Fruit fly (Drosophila melanogaster) whole organism, adult: Measurements from ENCODE around the gene MED20.
A peak's percentile ranks its signal among the peaks of the same experiment; 100 is the strongest.

Experiments used
- CG11617 ChIP-seq: fragments of 200-800 bp; sonication (Bioruptor generic); optimal IDR thresholded peaks from 2 replicates; lab custom pipeline; 2017; ENCODE audit warnings: mild to moderate bottlenecking, missing biosample characterization, missing genetic modification reagents, missing genetic modification characterization
- CG12768 ChIP-seq: fragments of 200-800 bp; sonication (Bioruptor generic); optimal IDR thresholded peaks from 2 replicates; lab custom pipeline; 2017; ENCODE audit warnings: missing biosample characterization, missing genetic modification characterization, mild to moderate bottlenecking, moderate library complexity, missing genetic modification reagents
- CG14711 ChIP-seq: fragments of 200-800 bp; sonication (Bioruptor generic); optimal IDR thresholded peaks from 2 replicates; lab custom pipeline; 2018; ENCODE audit warnings: missing biosample characterization, mild to moderate bottlenecking, missing genetic modification characterization, moderate library complexity
- CG1620 ChIP-seq: fragments of 200-800 bp; sonication (Bioruptor generic); optimal IDR thresholded peaks from 2 replicates; lab custom pipeline; 2016; ENCODE audit warnings: missing biosample characterization, missing genetic modification characterization
- CG33017 ChIP-seq: fragments of 200-800 bp; sonication (Bioruptor generic); optimal IDR thresholded peaks from 2 replicates; lab custom pipeline; 2018; ENCODE audit warnings: missing biosample characterization, mild to moderate bottlenecking, missing genetic modification characterization, moderate library complexity
- CG5204 ChIP-seq: fragments of 200-800 bp; sonication (Bioruptor generic); optimal IDR thresholded peaks from 2 replicates; lab custom pipeline; 2016; ENCODE audit warnings: missing biosample characterization, missing genetic modification characterization
- CG7045 ChIP-seq: fragments of 200-800 bp; sonication (Bioruptor generic); optimal IDR thresholded peaks from 2 replicates; lab custom pipeline; 2017; ENCODE audit warnings: missing biosample characterization, mild to moderate bottlenecking, missing genetic modification characterization
- CG7101 ChIP-seq: fragments of 200-800 bp; sonication (Bioruptor generic); optimal IDR thresholded peaks from 2 replicates; lab custom pipeline; 2018; ENCODE audit warnings: missing biosample characterization, mild to moderate bottlenecking, missing genetic modification characterization, moderate library complexity
- Clk ChIP-seq: fragments of 200-800 bp; sonication (Bioruptor generic); optimal IDR thresholded peaks from 2 replicates; lab custom pipeline; 2017; ENCODE audit warnings: missing biosample characterization, missing genetic modification characterization
- Crg-1 ChIP-seq: fragments of 200-800 bp; sonication (Bioruptor generic); optimal IDR thresholded peaks from 2 replicates; lab custom pipeline; 2016; ENCODE audit warnings: missing biosample characterization, missing genetic modification characterization
- Hr96 ChIP-seq: fragments of 200-800 bp; sonication (Bioruptor generic); optimal IDR thresholded peaks from 2 replicates; lab custom pipeline; 2016; ENCODE audit warnings: missing biosample characterization, missing genetic modification characterization
- Mnt ChIP-seq: fragments of 200-800 bp; sonication (Bioruptor generic); optimal IDR thresholded peaks from 2 replicates; lab custom pipeline; 2016; ENCODE audit warnings: missing biosample characterization, mild to moderate bottlenecking, missing genetic modification characterization
- bab1 ChIP-seq: fragments of 200-800 bp; sonication (Bioruptor generic); optimal IDR thresholded peaks from 3 replicates; lab custom pipeline; 2019; ENCODE audit warnings: missing biosample characterization, mild to moderate bottlenecking, missing genetic modification characterization, moderate library complexity
- cic ChIP-seq: fragments of 200-800 bp; sonication (Bioruptor generic); optimal IDR thresholded peaks from 2 replicates; lab custom pipeline; 2017; ENCODE audit warnings: missing biosample characterization, mild to moderate bottlenecking, missing genetic modification characterization, moderate library complexity
- cnc ChIP-seq, 2 experiments: fragments of >200 bp; optimal IDR thresholded peaks; 2 replicates each; lab custom pipeline; 2017
- kay ChIP-seq: fragments of 200-800 bp; sonication (Bioruptor generic); peaks from one replicate; lab custom pipeline; 2016; ENCODE audit warnings: missing biosample characterization, missing genetic modification characterization, borderline replicate concordance
- ovo ChIP-seq: fragments of 200-800 bp; sonication (Bioruptor generic); optimal IDR thresholded peaks from 2 replicates; lab custom pipeline; 2016; ENCODE audit warnings: missing biosample characterization, missing genetic modification characterization
- pad ChIP-seq: fragments of 200-800 bp; sonication (Bioruptor generic); optimal IDR thresholded peaks from 3 replicates; lab custom pipeline; 2017; ENCODE audit warnings: missing biosample characterization, missing genetic modification characterization, mild to moderate bottlenecking, moderate library complexity, missing genetic modification reagents
- tj ChIP-seq: fragments of 200-800 bp; sonication (Bioruptor generic); optimal IDR thresholded peaks from 3 replicates; lab custom pipeline; 2017; ENCODE audit warnings: missing biosample characterization, mild to moderate bottlenecking, missing genetic modification characterization, moderate library complexity
- toe ChIP-seq: fragments of 200-800 bp; sonication (Bioruptor generic); optimal IDR thresholded peaks from 2 replicates; lab custom pipeline; 2016; ENCODE audit warnings: missing biosample characterization, missing genetic modification characterization

MED20 gene

DNA sequence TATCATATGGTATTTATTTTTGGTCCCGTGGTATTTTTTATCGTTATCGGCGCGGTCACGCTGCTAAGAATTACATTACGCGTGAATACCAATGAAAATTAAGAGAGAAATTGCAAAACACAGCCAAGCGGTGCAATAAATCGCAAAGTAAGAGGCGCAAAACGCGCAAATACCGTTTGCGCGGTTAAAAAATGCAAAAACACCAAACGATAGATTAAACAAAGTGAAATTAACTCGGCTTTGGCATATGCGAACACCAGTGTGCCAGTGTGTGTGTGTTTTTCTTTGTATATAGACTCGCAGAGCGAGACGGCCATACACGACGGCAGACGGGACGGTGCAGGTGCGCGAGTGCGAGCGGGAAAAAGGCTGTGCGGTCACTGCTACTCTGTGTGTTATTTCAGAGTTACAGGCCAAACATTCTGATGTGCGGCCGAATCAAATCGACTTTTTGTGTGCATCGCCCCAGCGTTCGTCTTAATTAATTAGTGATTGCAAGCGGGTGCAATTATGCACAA lies 41.9 kb downstream of the MED20 start, which contains the start of gene Cka:
Cka (plus strand) TSS at position 29 of the 518 bp plus-strand sequence.
- TF ChIP-seq Mnt (GFP tag; lab: Kevin White, UChicago) (peak; percentile 65), kay (GFP tag; lab: Kevin White, UChicago) (no peak), CG1620 (GFP tag; lab: Kevin White, UChicago) (no peak), cnc (optimal IDR thresholded peaks at IDR 0.05; lab: Kevin White, UChicago) (no peak), Crg-1 (no peak), CG33017 (tag; lab: Kevin White, UChicago) (peak; percentile 4), tj (GFP tag; lab: Kevin White, UChicago) (peak; percentile 39), CG7045 (GFP tag; lab: Kevin White, UChicago) (no peak), pad (peak; percentile 64), bab1 (peak; percentile 32), Hr96 (GFP tag; lab: Kevin White, UChicago) (no peak), CG7101 (tag; lab: Kevin White, UChicago) (no peak), Clk (GFP tag; lab: Kevin White, UChicago) (no peak), CG11617 (GFP tag; lab: Kevin White, UChicago) (peak; percentile 12), toe (GFP tag; lab: Kevin White, UChicago) (no peak), CG5204 (GFP tag; lab: Kevin White, UChicago) (no peak), CG12768 (GFP tag; lab: Kevin White, UChicago) (peak; percentile 41), cic (GFP tag; lab: Kevin White, UChicago) (peak; percentile 30), ovo (GFP tag; lab: Kevin White, UChicago) (no peak), CG14711 (tag; lab: Kevin White, UChicago) (peak; percentile 57)

DNA sequence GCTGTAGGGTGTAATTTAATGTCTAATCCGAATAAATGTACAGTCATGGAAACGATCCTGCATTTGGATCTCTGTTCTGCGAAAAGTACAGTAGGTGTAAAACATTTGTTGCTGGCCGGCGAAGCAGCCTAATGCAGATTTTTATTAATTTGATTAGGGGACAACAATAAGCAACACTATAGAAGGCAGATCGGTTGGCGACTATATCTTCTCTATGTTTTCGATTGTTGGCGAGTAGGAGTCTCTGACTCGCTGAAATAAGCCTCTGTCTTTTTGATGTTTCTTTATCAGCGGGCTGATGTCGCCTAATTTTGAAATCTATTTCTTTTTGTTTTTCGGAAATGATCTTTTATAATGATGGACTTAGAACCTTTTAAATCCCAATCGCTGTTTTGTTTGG lies 42.5 kb downstream of the MED20 start:
- TF ChIP-seq CG7101 (tag; lab: Kevin White, UChicago), result no peak

DNA sequence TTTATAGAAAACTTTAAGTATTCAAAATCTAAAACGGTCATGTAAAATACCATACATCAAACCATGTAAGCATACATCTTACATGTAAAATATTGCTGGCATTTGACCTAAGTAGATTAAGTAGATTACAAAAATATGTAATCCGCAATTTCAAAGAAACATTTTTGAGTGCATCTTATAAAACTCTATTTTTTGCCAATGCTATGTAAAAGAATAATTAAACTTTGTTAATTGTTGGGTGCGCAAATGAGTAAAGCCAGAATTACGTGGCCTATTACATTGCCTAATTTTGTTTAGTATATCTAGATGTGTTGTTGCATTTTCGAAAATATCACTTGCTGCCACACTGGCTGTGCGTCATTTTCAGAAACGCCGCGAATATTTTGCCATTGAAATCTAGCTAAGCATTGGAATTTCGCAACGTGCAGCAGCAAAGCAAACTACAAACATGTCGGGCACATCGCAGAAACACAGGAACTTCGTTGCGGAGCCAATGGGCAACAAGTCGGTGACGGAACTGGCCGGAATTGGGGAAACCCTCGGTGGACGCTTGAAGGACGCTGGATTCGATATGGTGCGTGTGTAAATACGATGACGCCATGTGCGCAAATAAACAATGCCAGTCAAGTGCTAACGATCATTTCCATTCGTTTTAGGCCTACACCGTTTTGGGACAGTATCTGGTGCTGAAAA lies 43.3 kb downstream of the MED20 start, which contains the start of gene baf:
baf (plus strand) TSS at position 303 of the 693 bp plus-strand sequence.
- TF ChIP-seq cic (GFP tag; lab: Kevin White, UChicago) (peak; percentile 40), Mnt (GFP tag; lab: Kevin White, UChicago) (peak; percentile 40), Clk (GFP tag; lab: Kevin White, UChicago) (no peak), kay (GFP tag; lab: Kevin White, UChicago) (no peak)

DNA sequence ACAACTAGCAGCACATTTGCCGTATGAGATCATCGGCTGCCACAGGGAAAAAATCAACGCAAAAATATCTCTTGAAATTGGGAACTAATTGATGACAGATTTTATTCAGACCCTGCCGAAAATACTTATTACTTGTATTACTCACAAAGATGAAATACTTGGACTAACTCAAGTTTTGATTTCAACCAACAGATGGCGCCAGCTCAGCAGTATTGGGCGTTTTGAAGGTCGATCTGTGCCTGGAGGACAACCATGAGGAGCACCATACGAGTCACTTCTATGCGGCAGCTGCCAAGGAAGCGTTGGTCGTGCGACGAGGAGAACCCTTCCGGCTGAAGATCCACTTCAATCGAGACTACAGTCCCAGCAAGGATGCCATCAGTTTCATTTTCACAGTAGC lies 48.3 kb downstream of the MED20 start:
- TF ChIP-seq toe (GFP tag; lab: Kevin White, UChicago) (no peak), CG14711 (tag; lab: Kevin White, UChicago) (no peak), kay (GFP tag; lab: Kevin White, UChicago) (no peak), CG7045 (GFP tag; lab: Kevin White, UChicago) (no peak), cic (GFP tag; lab: Kevin White, UChicago) (no peak), bab1 (no peak), Clk (GFP tag; lab: Kevin White, UChicago) (no peak), Hr96 (GFP tag; lab: Kevin White, UChicago) (no peak), CG5204 (GFP tag; lab: Kevin White, UChicago) (no peak), ovo (GFP tag; lab: Kevin White, UChicago) (no peak), Crg-1 (no peak), CG12768 (GFP tag; lab: Kevin White, UChicago) (no peak), pad (no peak), cnc (optimal IDR thresholded peaks at IDR 0.05; lab: Kevin White, UChicago) (no peak), CG11617 (GFP tag; lab: Kevin White, UChicago) (no peak)
